Worm (Caenorhabditis elegans) whole organism, L4 larva: ENCODE measurements around the gene F35F10.5.

ENCODE experiments used
- F10B5.3 ChIP-seq: sonication (generic microtip); optimal IDR thresholded peaks from 2 replicates; lab custom pipeline; 2016; ENCODE audit warnings: mild to moderate bottlenecking, missing genetic modification characterization, missing compliant biosample characterization
- F37D6.2 ChIP-seq: sonication (generic microtip); optimal IDR thresholded peaks from 2 replicates; lab custom pipeline; 2016; ENCODE audit warnings: mild to moderate bottlenecking, missing genetic modification characterization, missing compliant biosample characterization
- F49E8.2 ChIP-seq: sonication (generic microtip); optimal IDR thresholded peaks from 2 replicates; lab custom pipeline; 2016; ENCODE audit warnings: missing compliant biosample characterization, mild to moderate bottlenecking, missing genetic modification characterization, borderline replicate concordance
- T20F7.1 ChIP-seq: fragments of 200-800 bp; sonication (Bioruptor generic); optimal IDR thresholded peaks from 2 replicates; lab custom pipeline; 2018; ENCODE audit warnings: mild to moderate bottlenecking, missing genetic modification characterization, missing compliant biosample characterization
- Y105C5A.15 ChIP-seq: fragments of 200-800 bp; sonication (Bioruptor generic); IDR thresholded peaks from 2 replicates; pipeline ENCODE4 v1.3.6; 2022; ENCODE audit warnings: missing genetic modification characterization, missing compliant biosample characterization
- aha-1 ChIP-seq: fragments of 150-350 bp; peaks from one replicate; lab custom pipeline; 2014; ENCODE audit warnings: missing biosample characterization, missing genetic modification characterization
- aly-2 ChIP-seq: sonication (generic microtip); optimal IDR thresholded peaks from 2 replicates; lab custom pipeline; 2018; ENCODE audit warnings: missing biosample characterization, missing genetic modification characterization
- ceh-44 ChIP-seq: fragments of 200-800 bp; sonication (Bioruptor generic); IDR thresholded peaks from 2 replicates; pipeline ENCODE4 v1.3.6; 2022; ENCODE audit warnings: missing genetic modification reagents, missing genetic modification characterization, missing compliant biosample characterization
- ceh-62 ChIP-seq: sonication (generic microtip); optimal IDR thresholded peaks from 2 replicates; lab custom pipeline; 2017; ENCODE audit warnings: missing biosample characterization, missing genetic modification characterization
- ctbp-1 ChIP-seq: fragments of 200-800 bp; sonication (Bioruptor generic); IDR thresholded peaks from 2 replicates; pipeline ENCODE4 v1.3.6; 2022; ENCODE audit warnings: missing genetic modification reagents, missing genetic modification characterization, missing compliant biosample characterization
- daf-16 ChIP-seq, 3 experiments: sonication (generic microtip); optimal IDR thresholded peaks; 2 replicates each; lab custom pipeline; 2016 to 2017; ENCODE audit warnings: missing genetic modification characterization in 3 of 3, missing genetic modification reagents in 3 of 3, mild to moderate bottlenecking in 2 of 3, missing compliant biosample characterization in 2 of 3, missing biosample characterization in 1 of 3, moderate library complexity in 1 of 3
- dmd-6 ChIP-seq: fragments of 200-800 bp; sonication (Bioruptor generic); IDR thresholded peaks from 2 replicates; pipeline ENCODE4 v1.3.6; 2022; ENCODE audit warnings: missing genetic modification reagents, missing genetic modification characterization, missing compliant biosample characterization
- dmd-8 ChIP-seq: fragments of 200-800 bp; sonication (Bioruptor generic); IDR thresholded peaks from 2 replicates; pipeline ENCODE4 v1.3.6; 2022; ENCODE audit warnings: missing genetic modification characterization, missing compliant biosample characterization
- dpl-1 ChIP-seq: fragments of 150-350 bp; optimal IDR thresholded peaks from 2 replicates; lab custom pipeline; 2014; ENCODE audit warnings: missing biosample characterization, missing genetic modification reagents, missing genetic modification characterization
- duxl-1 ChIP-seq: sonication (generic microtip); optimal IDR thresholded peaks from 2 replicates; lab custom pipeline; 2016; ENCODE audit warnings: mild to moderate bottlenecking, missing genetic modification characterization, moderate library complexity, missing compliant biosample characterization; ENCODE audit not compliant: poor library complexity
- egl-43 ChIP-seq: fragments of 200-800 bp; sonication (Bioruptor generic); IDR thresholded peaks from 2 replicates; pipeline ENCODE4 v1.3.6; 2022; ENCODE audit warnings: missing genetic modification reagents, missing genetic modification characterization, missing compliant biosample characterization
- fos-1 ChIP-seq: fragments of 150-350 bp; optimal IDR thresholded peaks from 2 replicates; lab custom pipeline; 2014; ENCODE audit warnings: missing biosample characterization, missing genetic modification characterization
- gei-8 ChIP-seq: fragments of 200-800 bp; sonication (Bioruptor generic); optimal IDR thresholded peaks from 2 replicates; lab custom pipeline; 2018; ENCODE audit warnings: mild to moderate bottlenecking, missing genetic modification characterization, missing compliant biosample characterization
- hlh-11 ChIP-seq: fragments of 200-800 bp; sonication (Bioruptor generic); optimal IDR thresholded peaks from 2 replicates; lab custom pipeline; 2018; ENCODE audit warnings: mild to moderate bottlenecking, missing genetic modification characterization, missing compliant biosample characterization
- hmg-1.1 ChIP-seq: fragments of 200-800 bp; sonication (Bioruptor generic); IDR thresholded peaks from 2 replicates; pipeline ENCODE4 v1.3.6; 2022; ENCODE audit warnings: missing genetic modification reagents, missing genetic modification characterization, missing compliant biosample characterization
- lin-29 ChIP-seq: fragments of 200-800 bp; sonication (Bioruptor generic); IDR thresholded peaks from 2 replicates; pipeline ENCODE4 v1.3.6; 2022; ENCODE audit warnings: missing genetic modification reagents, missing genetic modification characterization, missing compliant biosample characterization
- lin-38 ChIP-seq: fragments of 200-800 bp; sonication (Bioruptor generic); IDR thresholded peaks from 2 replicates; pipeline ENCODE4 v1.3.6; 2022; ENCODE audit warnings: missing genetic modification reagents, missing genetic modification characterization, missing compliant biosample characterization
- lir-3 ChIP-seq: sonication (generic microtip); optimal IDR thresholded peaks from 2 replicates; lab custom pipeline; 2016; ENCODE audit warnings: mild to moderate bottlenecking, missing genetic modification characterization, missing compliant biosample characterization
- lsy-2 ChIP-seq, 2 experiments: fragments of 150-350 bp in 1 of 2; sonication (generic microtip) in 1 of 2; optimal IDR thresholded peaks; 2 replicates each; lab custom pipeline; 2014 to 2017; ENCODE audit warnings: missing biosample characterization in 2 of 2, missing genetic modification characterization in 2 of 2
- mdl-1 ChIP-seq, 2 experiments: fragments of 150-350 bp in 1 of 2; sonication (generic microtip) in 1 of 2; optimal IDR thresholded peaks; 2 replicates each; lab custom pipeline; 2014 to 2017; ENCODE audit warnings: missing biosample characterization in 2 of 2, missing genetic modification characterization in 2 of 2
- mes-2 ChIP-seq: sonication (generic microtip); optimal IDR thresholded peaks from 2 replicates; lab custom pipeline; 2016; ENCODE audit warnings: missing genotype, mild to moderate bottlenecking, missing genetic modification characterization, missing compliant biosample characterization; ENCODE audit not compliant: poor library complexity, severe bottlenecking
- mxl-3 ChIP-seq: fragments of 200-800 bp; sonication (Bioruptor generic); optimal IDR thresholded peaks from 2 replicates; lab custom pipeline; 2018; ENCODE audit warnings: mild to moderate bottlenecking, missing genetic modification characterization, missing compliant biosample characterization
- nhr-11 ChIP-seq: fragments of 150-350 bp; optimal IDR thresholded peaks from 2 replicates; lab custom pipeline; 2014; ENCODE audit warnings: missing biosample characterization, missing genetic modification characterization
- nhr-111 ChIP-seq: fragments of 200-800 bp; sonication (Bioruptor generic); optimal IDR thresholded peaks from 2 replicates; lab custom pipeline; 2018; ENCODE audit warnings: mild to moderate bottlenecking, missing genetic modification characterization, missing compliant biosample characterization
- nhr-237 ChIP-seq: sonication (generic microtip); optimal IDR thresholded peaks from 2 replicates; lab custom pipeline; 2017; ENCODE audit warnings: missing biosample characterization, missing genetic modification characterization
- nhr-28 ChIP-seq: fragments of 150-350 bp; optimal IDR thresholded peaks from 2 replicates; lab custom pipeline; 2014; ENCODE audit warnings: missing biosample characterization, missing genetic modification characterization
- nhr-42 ChIP-seq: fragments of 200-800 bp; sonication (Bioruptor generic); IDR thresholded peaks from 2 replicates; pipeline ENCODE4 v1.3.6; 2022; ENCODE audit warnings: missing genetic modification characterization, missing compliant biosample characterization
- nhr-48 ChIP-seq: sonication (generic microtip); optimal IDR thresholded peaks from 2 replicates; lab custom pipeline; 2016; ENCODE audit warnings: mild to moderate bottlenecking, missing genetic modification characterization, missing compliant biosample characterization
- nhr-76 ChIP-seq: fragments of 150-350 bp; optimal IDR thresholded peaks from 2 replicates; lab custom pipeline; 2014; ENCODE audit warnings: missing biosample characterization, missing genetic modification characterization
- nhr-77 ChIP-seq: fragments of 150-350 bp; optimal IDR thresholded peaks from 2 replicates; lab custom pipeline; 2014; ENCODE audit warnings: missing biosample characterization, missing genetic modification characterization
- pha-4 ChIP-seq, 2 experiments: fragments of 150-350 bp in 1 of 2; fragments of 200-800 bp in 1 of 2; sonication (Bioruptor generic) in 1 of 2; IDR thresholded peaks in 1 of 2; optimal IDR thresholded peaks in 1 of 2; 2 replicates each; pipeline versions ENCODE4 v1.3.6 to Lab custom; 2014 to 2022; ENCODE audit warnings: missing genetic modification characterization in 2 of 2, missing genetic modification reagents in 2 of 2, missing biosample characterization in 1 of 2, missing compliant biosample characterization in 1 of 2
- php-3 ChIP-seq: fragments of 200-800 bp; sonication (Bioruptor generic); IDR thresholded peaks from 2 replicates; pipeline ENCODE4 v1.3.6; 2022; ENCODE audit warnings: missing genetic modification reagents, missing genetic modification characterization, missing compliant biosample characterization
- rbr-2 ChIP-seq: sonication (generic microtip); optimal IDR thresholded peaks from 2 replicates; lab custom pipeline; 2016; ENCODE audit warnings: missing genotype, missing genetic modification characterization, missing compliant biosample characterization
- sdz-12 ChIP-seq: fragments of 200-800 bp; sonication (Bioruptor generic); optimal IDR thresholded peaks from 2 replicates; lab custom pipeline; 2018; ENCODE audit warnings: mild to moderate bottlenecking, missing genetic modification characterization, missing compliant biosample characterization
- spr-1 ChIP-seq: sonication (generic microtip); optimal IDR thresholded peaks from 2 replicates; lab custom pipeline; 2016; ENCODE audit warnings: mild to moderate bottlenecking, missing genetic modification characterization, missing compliant biosample characterization
- tra-1 ChIP-seq: fragments of 200-800 bp; sonication (Bioruptor generic); IDR thresholded peaks from 2 replicates; pipeline ENCODE4 v1.3.6; 2022; ENCODE audit warnings: missing genetic modification reagents, missing genetic modification characterization, missing compliant biosample characterization
- unc-39 ChIP-seq: sonication (generic microtip); optimal IDR thresholded peaks from 2 replicates; lab custom pipeline; 2017; ENCODE audit warnings: missing biosample characterization, missing genetic modification characterization
- unc-62 ChIP-seq, 3 experiments: fragments of 150-350 bp in 1 of 3; sonication (generic microtip); optimal IDR thresholded peaks in 2 of 3; peaks in 1 of 3; 1 replicate in 1 of 3; 2 replicates in 2 of 3; lab custom pipeline; 2014 to 2017; ENCODE audit warnings: missing biosample characterization in 3 of 3, missing genetic modification characterization in 3 of 3, missing genetic modification reagents in 3 of 3, missing genotype in 1 of 3
- vab-7 ChIP-seq: fragments of 200-800 bp; sonication (Bioruptor generic); IDR thresholded peaks from 2 replicates; pipeline ENCODE4 v1.3.6; 2022; ENCODE audit warnings: missing genetic modification reagents, missing genetic modification characterization, missing compliant biosample characterization
- zag-1 ChIP-seq: fragments of 150-350 bp; optimal IDR thresholded peaks from 2 replicates; lab custom pipeline; 2014; ENCODE audit warnings: missing biosample characterization, missing genetic modification characterization
- zfp-2 ChIP-seq: sonication (generic microtip); optimal IDR thresholded peaks from 2 replicates; lab custom pipeline; 2016; ENCODE audit warnings: mild to moderate bottlenecking, missing genetic modification characterization, missing compliant biosample characterization
- ztf-7 ChIP-seq: fragments of 150-350 bp; optimal IDR thresholded peaks from 2 replicates; lab custom pipeline; 2014; ENCODE audit warnings: missing biosample characterization, missing genetic modification characterization

F35F10.5 gene

DNA sequence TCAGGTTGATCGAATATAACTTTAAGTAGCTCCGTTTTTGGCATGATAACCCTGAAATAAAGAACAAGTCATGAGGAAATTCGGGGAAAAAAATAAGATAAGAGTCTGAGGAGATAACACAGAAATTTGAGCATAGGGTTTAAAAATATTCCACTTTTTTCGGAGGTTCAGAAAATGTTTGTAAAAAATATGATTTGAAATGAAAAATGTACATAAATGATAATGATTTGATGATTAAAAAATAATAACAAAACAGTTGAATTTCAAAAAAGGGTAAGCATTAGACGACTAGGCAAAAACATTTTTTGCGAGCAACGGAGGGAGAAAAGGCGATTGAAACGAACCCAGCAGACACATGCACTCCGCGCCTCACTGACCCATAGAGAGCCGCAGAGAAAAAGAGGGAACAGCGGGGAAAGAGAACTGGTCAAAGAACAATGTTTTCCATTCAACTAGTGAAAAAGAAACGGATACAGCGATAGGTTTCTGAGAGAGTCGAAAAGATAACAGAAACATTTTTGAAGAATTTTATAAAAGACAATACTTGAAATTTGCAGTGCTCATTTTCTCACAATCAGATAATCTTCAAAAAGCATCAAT is 27.4 kb downstream of the F35F10.5 start, which contains the start of gene arrd-18:
Gene arrd-18, minus strand, starts transcription at position 51 of the 600 bp plus-strand sequence.
- 0 out of 2 replicates have a peak, but pooled peaks have one; percentile 10 for TF ChIP-seq tra-1 (GFP tag; lab: Robert Waterston, UW)
- no peak for TF ChIP-seq zfp-2 (tag; lab: Kevin White, UChicago)
- TF ChIP-seq ctbp-1 (GFP tag; lab: Robert Waterston, UW): peak; percentile 59
- peak; percentile 83 for TF ChIP-seq hmg-1.1 (GFP tag; lab: Robert Waterston, UW)
- TF ChIP-seq php-3 (GFP tag; lab: Robert Waterston, UW): peak; percentile 18; the same call in 1 of the 2 replicates
- TF ChIP-seq mxl-3 (GFP tag; lab: Kevin White, UChicago): peak; percentile 34
- no peak for TF ChIP-seq T20F7.1 (GFP tag; lab: Kevin White, UChicago)
- peak; percentile 56 for TF ChIP-seq nhr-28 (tag; lab: Kevin White, UChicago)
- TF ChIP-seq unc-62 (GFP tag; optimal IDR thresholded peaks at IDR 0.05 in 1 of 2; lab: Kevin White, UChicago): peak in 1 of 2 experiments; percentile 56
- no peak for TF ChIP-seq unc-62 (tag; optimal IDR thresholded peaks at IDR 0.05; lab: Kevin White, UChicago)
- TF ChIP-seq nhr-77 (tag; lab: Kevin White, UChicago): peak; percentile 43
- TF ChIP-seq hlh-11: peak; percentile 73
- peak; percentile 70 for TF ChIP-seq nhr-48 (tag; lab: Kevin White, UChicago)
- peak; percentile 78 for TF ChIP-seq aha-1
- no peak for TF ChIP-seq vab-7
- peak; percentile 4 for TF ChIP-seq nhr-11 (tag; lab: Kevin White, UChicago)
- no peak for TF ChIP-seq F37D6.2 (tag; lab: Kevin White, UChicago)
- no peak for TF ChIP-seq ceh-62
- TF ChIP-seq F10B5.3 (tag; lab: Kevin White, UChicago): no peak
- peak in 1 of 2 experiments; percentile 51 for TF ChIP-seq mdl-1 (tag; optimal IDR thresholded peaks at IDR 0.05; lab: Kevin White, UChicago)
- TF ChIP-seq lsy-2 (tag; optimal IDR thresholded peaks at IDR 0.05; lab: Kevin White, UChicago): no peak

DNA sequence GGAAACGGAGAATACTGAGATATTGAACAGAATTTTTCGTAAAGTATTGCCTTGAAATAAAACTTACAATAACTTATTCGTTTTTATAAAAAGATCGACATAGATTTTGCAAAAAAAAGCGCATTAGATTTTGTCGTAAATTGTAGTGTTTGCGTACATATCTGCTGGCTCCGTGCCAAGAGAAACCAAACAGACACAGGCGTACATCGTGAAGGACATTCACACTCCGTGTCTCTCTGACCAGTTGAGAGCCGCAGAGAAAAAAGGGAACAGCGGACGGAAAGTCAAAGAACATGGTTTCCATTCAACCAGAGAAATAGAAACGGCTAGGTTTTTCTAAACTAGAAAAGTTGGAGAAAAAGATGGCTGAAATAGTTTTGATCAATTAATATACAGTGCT is 30.6 kb downstream of the F35F10.5 start, which contains the start of gene arrd-19:
Gene arrd-19, minus strand, starts transcription at position 209 of the 400 bp plus-strand sequence.
- TF ChIP-seq mdl-1 (tag; optimal IDR thresholded peaks at IDR 0.05; lab: Kevin White, UChicago) (peak in 1 of 2 experiments; percentile 85), pha-4 (GFP tag; IDR thresholded peaks at IDR 0.05; lab: Robert Waterston, UW) (no peak), pha-4 (tag; optimal IDR thresholded peaks at IDR 0.05; lab: Kevin White, UChicago) (peak; percentile 54), lir-3 (tag; lab: Kevin White, UChicago) (no peak), egl-43 (GFP tag; lab: Robert Waterston, UW) (no peak; the same call in 1 of the 2 replicates), lin-29 (GFP tag; lab: Robert Waterston, UW) (peak; percentile 58; the same call in 1 of the 2 replicates), nhr-237 (tag; lab: Kevin White, UChicago) (no peak), hmg-1.1 (GFP tag; lab: Robert Waterston, UW) (peak; percentile 93), zag-1 (tag; lab: Kevin White, UChicago) (no peak), dmd-6 (peak; percentile 92), lsy-2 (tag; optimal IDR thresholded peaks at IDR 0.05; lab: Kevin White, UChicago) (peak; percentile 26 to 79), nhr-76 (tag; lab: Kevin White, UChicago) (no peak), rbr-2 (peak; percentile 56), spr-1 (no peak), dpl-1 (GFP tag; lab: Kevin White, UChicago) (peak; percentile 66), nhr-111 (no peak), aly-2 (tag; lab: Kevin White, UChicago) (no peak), F49E8.2 (tag; lab: Kevin White, UChicago) (no peak), Y105C5A.15 (no peak), nhr-11 (tag; lab: Kevin White, UChicago) (peak; percentile 74), ztf-7 (no peak), nhr-42 (GFP tag; lab: Robert Waterston, UW) (no peak; the same call in 1 of the 2 replicates), duxl-1 (peak; percentile 79), gei-8 (no peak), unc-39 (tag; lab: Kevin White, UChicago) (no peak), aha-1 (peak; percentile 99), daf-16 (GFP tag; optimal IDR thresholded peaks at IDR 0.05; lab: Kevin White, UChicago) (peak in 1 of 2 experiments; percentile 5), daf-16 (tag; optimal IDR thresholded peaks at IDR 0.05; lab: Kevin White, UChicago) (peak; percentile 62), vab-7 (no peak; the same call in 1 of the 2 replicates), mes-2 (tag; lab: Kevin White, UChicago) (peak; percentile 80), ceh-44 (no peak), fos-1 (tag; lab: Kevin White, UChicago) (no peak), lin-38 (GFP tag; lab: Robert Waterston, UW) (no peak), dmd-8 (no peak), sdz-12 (GFP tag; lab: Kevin White, UChicago) (no peak)
